Fruit fly (Drosophila melanogaster) whole organism, embryonic: ENCODE data around the gene GatB.

ENCODE experiments used
- ATbp ChIP-seq: fragments of 200-800 bp; sonication (Bioruptor generic); optimal IDR thresholded peaks from 2 replicates; lab custom pipeline; 2017; ENCODE audit warnings: missing biosample characterization, mild to moderate bottlenecking, missing genetic modification characterization, missing genetic modification reagents
- Abd-B ChIP-seq: fragments of 200-800 bp; sonication (Bioruptor generic); optimal IDR thresholded peaks from 2 replicates; lab custom pipeline; 2018; ENCODE audit warnings: missing biosample characterization, mild to moderate bottlenecking, missing genetic modification characterization, moderate library complexity
- Aef1 ChIP-seq: fragments of 200-800 bp; sonication (Bioruptor generic); IDR thresholded peaks from 3 replicates; pipeline ENCODE4 v1.3.6; 2022; ENCODE audit warnings: missing biosample characterization, missing genetic modification characterization
- Atf3 ChIP-seq: fragments of 200-800 bp; sonication (Bioruptor generic); optimal IDR thresholded peaks from 3 replicates; lab custom pipeline; 2016; ENCODE audit warnings: missing biosample characterization, missing genetic modification characterization
- CG10321 ChIP-seq: fragments of 200-800 bp; sonication (Bioruptor generic); IDR thresholded peaks from 2 replicates; pipeline ENCODE4 v1.3.6; 2022; ENCODE audit warnings: missing biosample characterization, missing genetic modification characterization
- CG11093 ChIP-seq: fragments of 200-800 bp; sonication (Bioruptor generic); IDR thresholded peaks from 3 replicates; pipeline ENCODE4 v1.3.6; 2022; ENCODE audit warnings: missing biosample characterization, missing genetic modification characterization
- CG12155 ChIP-seq: fragments of 200-800 bp; sonication (Bioruptor generic); optimal IDR thresholded peaks from 3 replicates; lab custom pipeline; 2016; ENCODE audit warnings: missing biosample characterization, missing genetic modification characterization
- CG12744 ChIP-seq: fragments of 200-800 bp; sonication (Bioruptor generic); optimal IDR thresholded peaks from 2 replicates; lab custom pipeline; 2016; ENCODE audit warnings: missing biosample characterization, missing genetic modification characterization
- CG16863 ChIP-seq: fragments of 200-800 bp; sonication (Bioruptor generic); optimal IDR thresholded peaks from 3 replicates; lab custom pipeline; 2016; ENCODE audit warnings: missing biosample characterization, missing genetic modification characterization
- CG17328 ChIP-seq: fragments of 200-800 bp; sonication (Bioruptor generic); IDR thresholded peaks from 2 replicates; pipeline ENCODE4 v1.3.6; 2022; ENCODE audit warnings: missing biosample characterization, missing genetic modification characterization
- CG1792 ChIP-seq: fragments of 200-800 bp; sonication (Bioruptor generic); optimal IDR thresholded peaks from 2 replicates; lab custom pipeline; 2016; ENCODE audit warnings: missing biosample characterization, missing genetic modification characterization
- CG1832 ChIP-seq: fragments of 200-800 bp; sonication (Bioruptor generic); optimal IDR thresholded peaks from 2 replicates; lab custom pipeline; 2017; ENCODE audit warnings: missing biosample characterization, mild to moderate bottlenecking, missing genetic modification characterization, inconsistent platforms
- CG18764 ChIP-seq: fragments of 200-800 bp; sonication (Bioruptor generic); optimal IDR thresholded peaks from 3 replicates; lab custom pipeline; 2016; ENCODE audit warnings: missing biosample characterization, missing genetic modification characterization
- CG2129 ChIP-seq: fragments of 200-800 bp; sonication (Bioruptor generic); IDR thresholded peaks from 2 replicates; pipeline ENCODE4 v1.3.6; 2022; ENCODE audit warnings: missing biosample characterization, missing genetic modification characterization; ENCODE audit not compliant: partially characterized antibody
- CG31388 ChIP-seq: fragments of 200-800 bp; sonication (Bioruptor generic); optimal IDR thresholded peaks from 2 replicates; lab custom pipeline; 2016; ENCODE audit warnings: missing biosample characterization, missing genetic modification characterization
- CG33213 ChIP-seq: fragments of 200-800 bp; sonication (Bioruptor generic); optimal IDR thresholded peaks from 3 replicates; lab custom pipeline; 2016; ENCODE audit warnings: missing biosample characterization, missing genetic modification characterization
- CG6175 ChIP-seq: fragments of 200-800 bp; sonication (Bioruptor generic); IDR thresholded peaks from 3 replicates; pipeline ENCODE4 v1.3.6; 2022; ENCODE audit warnings: missing biosample characterization, missing genetic modification characterization
- CG7839 ChIP-seq: fragments of 200-800 bp; sonication (Bioruptor generic); optimal IDR thresholded peaks from 3 replicates; lab custom pipeline; 2018; ENCODE audit warnings: missing biosample characterization, mild to moderate bottlenecking, missing genetic modification characterization, moderate library complexity
- CG8359 ChIP-seq: fragments of 200-800 bp; sonication (Bioruptor generic); optimal IDR thresholded peaks from 2 replicates; lab custom pipeline; 2017; ENCODE audit warnings: missing biosample characterization, mild to moderate bottlenecking, missing genetic modification characterization, borderline replicate concordance
- CG8944 ChIP-seq: fragments of 200-800 bp; sonication (Bioruptor generic); optimal IDR thresholded peaks from 3 replicates; lab custom pipeline; 2016; ENCODE audit warnings: missing biosample characterization, missing genetic modification characterization
- Camta ChIP-seq: fragments of 200-800 bp; sonication (Bioruptor generic); optimal IDR thresholded peaks from 2 replicates; lab custom pipeline; 2016; ENCODE audit warnings: missing biosample characterization, missing genetic modification characterization
- Chrac-16 ChIP-seq: fragments of 200-800 bp; sonication (Bioruptor generic); optimal IDR thresholded peaks from 3 replicates; lab custom pipeline; 2016; ENCODE audit warnings: missing biosample characterization, missing genetic modification characterization
- D19B ChIP-seq: fragments of 200-800 bp; sonication (Bioruptor generic); optimal IDR thresholded peaks from 2 replicates; lab custom pipeline; 2017; ENCODE audit warnings: missing biosample characterization, mild to moderate bottlenecking, missing genetic modification characterization
- Dbx ChIP-seq: fragments of 200-800 bp; sonication (Bioruptor generic); IDR thresholded peaks from 3 replicates; pipeline ENCODE4 v1.3.6; 2022; ENCODE audit warnings: missing biosample characterization, missing genetic modification characterization
- Deaf1 ChIP-seq: fragments of 200-800 bp; optimal IDR thresholded peaks from 3 replicates; lab custom pipeline; 2019; ENCODE audit warnings: missing biosample characterization, mild to moderate bottlenecking, missing genetic modification characterization, moderate library complexity
- Dfd ChIP-seq, 2 experiments: fragments of >200 bp; optimal IDR thresholded peaks; 2 replicates each; lab custom pipeline; 2017; ENCODE audit warnings: missing biosample characterization in 2 of 2, missing genetic modification characterization in 2 of 2
- Ets97D ChIP-seq: fragments of 200-800 bp; sonication (Bioruptor generic); optimal IDR thresholded peaks from 3 replicates; lab custom pipeline; 2016; ENCODE audit warnings: missing biosample characterization, missing genetic modification characterization
- HHEX ChIP-seq: fragments of 200-800 bp; sonication (Bioruptor generic); optimal IDR thresholded peaks from 3 replicates; lab custom pipeline; 2017; ENCODE audit warnings: missing biosample characterization, mild to moderate bottlenecking, missing genetic modification characterization, missing genetic modification reagents
- Hand ChIP-seq: fragments of 200-800 bp; sonication (Bioruptor generic); optimal IDR thresholded peaks from 2 replicates; lab custom pipeline; 2017; ENCODE audit warnings: mild to moderate bottlenecking, missing biosample characterization, missing genetic modification reagents, missing genetic modification characterization
- Hmr ChIP-seq: fragments of 200-800 bp; sonication (Bioruptor generic); optimal IDR thresholded peaks from 3 replicates; lab custom pipeline; 2017; ENCODE audit warnings: mild to moderate bottlenecking, missing biosample characterization, missing genetic modification reagents, missing genetic modification characterization
- Hr78 ChIP-seq, 2 experiments: fragments of 200-800 bp in 1 of 2; fragments of >200 bp in 1 of 2; sonication (Bioruptor generic) in 1 of 2; optimal IDR thresholded peaks; 2 replicates each; lab custom pipeline; 2017 to 2019; ENCODE audit warnings: missing biosample characterization in 2 of 2, missing genetic modification characterization in 2 of 2, mild to moderate bottlenecking in 1 of 2, moderate library complexity in 1 of 2
- NFAT ChIP-seq: fragments of 200-800 bp; sonication (Bioruptor generic); IDR thresholded peaks from 2 replicates; pipeline ENCODE4 v1.3.6; 2022; ENCODE audit warnings: missing biosample characterization, missing genetic modification characterization
- Neu2 ChIP-seq: fragments of 200-800 bp; sonication (Bioruptor generic); optimal IDR thresholded peaks from 3 replicates; lab custom pipeline; 2016; ENCODE audit warnings: missing biosample characterization, missing genetic modification characterization, borderline replicate concordance
- Ptx1 ChIP-seq: fragments of 200-800 bp; sonication (Bioruptor generic); IDR thresholded peaks from 2 replicates; pipeline ENCODE4 v1.3.6; 2022; ENCODE audit warnings: missing biosample characterization, missing genetic modification characterization
- Rx ChIP-seq: fragments of 200-800 bp; sonication (Bioruptor generic); IDR thresholded peaks from 2 replicates; pipeline ENCODE4 v1.3.6; 2022; ENCODE audit warnings: missing biosample characterization, missing genetic modification characterization
- Side ChIP-seq: fragments of 200-800 bp; sonication (Bioruptor generic); optimal IDR thresholded peaks from 2 replicates; lab custom pipeline; 2016; ENCODE audit warnings: missing biosample characterization, missing genetic modification characterization
- Taf1 ChIP-seq: fragments of 200-800 bp; sonication (Bioruptor generic); IDR thresholded peaks from 2 replicates; pipeline ENCODE4 v1.3.6; 2022; ENCODE audit warnings: missing biosample characterization, missing genetic modification characterization
- abd-A ChIP-seq: fragments of 200-800 bp; sonication (Bioruptor generic); optimal IDR thresholded peaks from 3 replicates; lab custom pipeline; 2019; ENCODE audit warnings: missing biosample characterization, mild to moderate bottlenecking, missing genetic modification characterization, moderate library complexity
- al ChIP-seq: fragments of 200-800 bp; sonication (Bioruptor generic); IDR thresholded peaks from 2 replicates; pipeline ENCODE4 v1.3.6; 2022; ENCODE audit warnings: missing biosample characterization, missing genetic modification characterization
- ap ChIP-seq: fragments of 200-800 bp; sonication (Bioruptor generic); IDR thresholded peaks from 2 replicates; pipeline ENCODE4 v1.3.6; 2022; ENCODE audit warnings: missing biosample characterization, missing genetic modification characterization
- bab2 ChIP-seq: fragments of 200-800 bp; sonication (Bioruptor generic); optimal IDR thresholded peaks from 2 replicates; lab custom pipeline; 2016; ENCODE audit warnings: missing biosample characterization, missing genetic modification characterization
- bbx ChIP-seq: fragments of 200-800 bp; sonication (Bioruptor generic); IDR thresholded peaks from 2 replicates; pipeline ENCODE4 v1.3.6; 2022; ENCODE audit warnings: missing biosample characterization, missing genetic modification characterization; ENCODE audit not compliant: partially characterized antibody
- bcd ChIP-seq: fragments of 200-800 bp; sonication (Bioruptor generic); optimal IDR thresholded peaks from 2 replicates; lab custom pipeline; 2017; ENCODE audit warnings: missing biosample characterization, mild to moderate bottlenecking, missing genetic modification characterization
- bsh ChIP-seq, 2 experiments: fragments of 200-800 bp; sonication (Bioruptor generic); optimal IDR thresholded peaks; 2 replicates each; lab custom pipeline; 2017 to 2018; ENCODE audit warnings: mild to moderate bottlenecking in 2 of 2, missing biosample characterization in 2 of 2, missing genetic modification characterization in 2 of 2, moderate library complexity in 1 of 2
- gcm ChIP-seq: fragments of 200-800 bp; sonication (Bioruptor generic); optimal IDR thresholded peaks from 2 replicates; lab custom pipeline; 2019; ENCODE audit warnings: missing biosample characterization, mild to moderate bottlenecking, missing genetic modification characterization, moderate library complexity
- jumu ChIP-seq: fragments of 200-800 bp; sonication (Bioruptor generic); optimal IDR thresholded peaks from 3 replicates; lab custom pipeline; 2016; ENCODE audit warnings: missing biosample characterization, missing genetic modification characterization
- mld ChIP-seq: fragments of 200-800 bp; sonication (Bioruptor generic); IDR thresholded peaks from 3 replicates; pipeline ENCODE4 v1.3.6; 2022; ENCODE audit warnings: missing biosample characterization, missing genetic modification characterization; ENCODE audit not compliant: partially characterized antibody
- nerfin-1 ChIP-seq: fragments of 200-800 bp; sonication (Bioruptor generic); optimal IDR thresholded peaks from 3 replicates; lab custom pipeline; 2019; ENCODE audit warnings: missing biosample characterization, mild to moderate bottlenecking, missing genetic modification characterization, moderate library complexity
- pfk ChIP-seq: fragments of 200-800 bp; sonication (Bioruptor generic); optimal IDR thresholded peaks from 2 replicates; lab custom pipeline; 2018; ENCODE audit warnings: missing biosample characterization, mild to moderate bottlenecking, missing genetic modification characterization, moderate library complexity
- ranshi ChIP-seq: fragments of 200-800 bp; sonication (Bioruptor generic); IDR thresholded peaks from 2 replicates; pipeline ENCODE4 v1.3.6; 2022; ENCODE audit warnings: missing biosample characterization, missing genetic modification characterization
- schlank ChIP-seq: fragments of 200-800 bp; sonication (Bioruptor generic); optimal IDR thresholded peaks from 2 replicates; lab custom pipeline; 2018; ENCODE audit warnings: missing biosample characterization, mild to moderate bottlenecking, missing genetic modification characterization

Gene GatB

DNA sequence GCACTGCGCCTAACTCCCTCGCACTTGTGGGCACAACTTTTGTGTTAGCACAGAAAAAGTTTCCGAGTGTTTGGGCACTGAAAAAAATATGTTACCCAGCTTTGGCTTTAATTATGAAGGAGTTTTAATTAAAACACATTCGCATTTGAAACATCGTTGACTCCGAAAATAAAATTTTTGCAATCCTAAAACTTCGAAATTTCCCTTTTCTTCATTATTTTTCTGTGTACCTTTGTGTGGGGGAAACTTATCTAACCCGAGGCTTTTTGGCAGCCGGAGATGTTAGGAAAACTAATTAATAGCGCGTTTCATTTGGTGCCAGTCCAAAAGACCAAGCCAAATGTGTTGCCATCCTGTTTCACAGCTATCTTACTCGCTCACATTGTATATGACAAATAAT, 38.4 kb downstream of the GatB start (continued):
- TF ChIP-seq Neu2 (GFP tag; lab: Kevin White, UChicago) (no peak), CG2129 (GFP tag; lab: Robert Waterston, UW) (no peak), Rx (GFP tag; lab: Robert Waterston, UW) (no peak), Chrac-16 (GFP tag; lab: Kevin White, UChicago) (no peak), schlank (tag; lab: Kevin White, UChicago) (no peak), CG11093 (GFP tag; lab: Robert Waterston, UW) (no peak), pfk (no peak), ap (no peak), Hand (peak; percentile 31), CG33213 (no peak), bbx (GFP tag; lab: Robert Waterston, UW) (no peak), bsh (GFP tag; optimal IDR thresholded peaks at IDR 0.05; lab: Kevin White, UChicago) (no peak), CG16863 (GFP tag; lab: Kevin White, UChicago) (no peak), Taf1 (GFP tag; lab: Robert Waterston, UW) (0 out of 2 replicates have a peak, but pooled peaks have one; percentile 12), mld (GFP tag; lab: Robert Waterston, UW) (no peak), ATbp (GFP tag; lab: Kevin White, UChicago) (no peak), CG7839 (tag; lab: Kevin White, UChicago) (peak; percentile 18), Dbx (peak; percentile 14; the same call in 1 of the 3 replicates), CG12155 (GFP tag; lab: Kevin White, UChicago) (no peak), Camta (GFP tag; lab: Kevin White, UChicago) (no peak), CG1792 (no peak), Atf3 (GFP tag; lab: Kevin White, UChicago) (no peak), CG1832 (GFP tag; lab: Kevin White, UChicago) (no peak), Hmr (GFP tag; lab: Kevin White, UChicago) (peak; percentile 35), ranshi (no peak), CG8359 (no peak), CG17328 (GFP tag; lab: Robert Waterston, UW) (no peak), jumu (GFP tag; lab: Kevin White, UChicago) (no peak), al (no peak), Dfd (GFP tag; optimal IDR thresholded peaks at IDR 0.05; lab: Kevin White, UChicago) (no peak), nerfin-1 (tag; lab: Kevin White, UChicago) (no peak), NFAT (GFP tag; lab: Robert Waterston, UW) (0 out of 2 replicates have a peak, but pooled peaks have one; percentile 15), abd-A (no peak), CG18764 (GFP tag; lab: Kevin White, UChicago) (no peak), CG8944 (no peak), Ptx1 (GFP tag; lab: Robert Waterston, UW) (peak; percentile 37; the same call in 1 of the 2 replicates), Aef1 (0 out of 3 replicates have a peak, but pooled peaks have one; percentile 27), Hr78 (GFP tag; optimal IDR thresholded peaks at IDR 0.05; lab: Kevin White, UChicago) (no peak), D19B (GFP tag; lab: Kevin White, UChicago) (no peak), CG12744 (no peak), HHEX (peak; percentile 1), CG10321 (GFP tag; lab: Robert Waterston, UW) (no peak), CG6175 (no peak), Abd-B (GFP tag; lab: Kevin White, UChicago) (no peak), bcd (no peak), gcm (GFP tag; lab: Kevin White, UChicago) (no peak), Deaf1 (tag; lab: Kevin White, UChicago) (no peak), CG31388 (GFP tag; lab: Kevin White, UChicago) (no peak), bab2 (no peak), Ets97D (GFP tag; lab: Kevin White, UChicago) (no peak), Side (GFP tag; lab: Kevin White, UChicago) (no peak)
